Fruit fly (Drosophila melanogaster): ENCODE results near the gene Cyp304a1.
A peak's percentile ranks its signal among the peaks of the same experiment; 100 is the strongest.

The Cyp304a1 gene

DNA sequence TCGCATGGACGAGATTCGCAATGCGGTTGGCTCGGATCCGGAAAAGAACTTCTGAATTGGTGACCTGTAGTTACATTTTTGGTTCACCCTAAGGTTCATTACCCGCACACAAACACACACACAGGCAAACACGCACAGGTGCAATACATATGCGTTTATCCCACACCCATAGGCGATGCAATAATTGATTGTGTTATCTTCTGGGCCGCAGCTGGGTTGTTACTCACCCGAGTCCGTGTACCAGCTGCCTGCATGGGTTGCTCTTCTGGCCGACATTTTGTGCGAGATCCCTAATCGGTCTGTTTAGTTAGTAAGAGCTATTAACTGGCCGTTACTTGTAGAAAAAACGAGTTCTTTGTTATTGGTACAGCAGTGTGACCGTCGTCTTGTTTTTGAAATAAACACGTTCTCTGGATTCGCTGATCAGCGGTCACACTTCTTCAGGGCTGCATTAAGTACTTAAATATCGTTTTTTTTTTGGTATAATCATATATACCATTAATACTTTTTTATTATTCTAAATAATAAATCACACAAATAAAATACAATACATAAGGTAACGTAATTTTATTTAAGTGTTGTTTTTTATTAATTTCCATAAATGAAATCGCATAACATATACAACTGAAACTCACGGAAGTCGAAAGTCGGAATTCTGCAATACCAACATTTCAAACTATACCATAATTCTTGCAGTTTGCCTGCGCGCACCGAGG, 47.5 kb downstream of the Cyp304a1 start, which contains the start of gene CG8031 (continued):
- TF ChIP-seq Myb (GFP tag; optimal IDR thresholded peaks at IDR 0.05) (peak; percentile 35), CG30020 (tag; optimal IDR thresholded peaks at IDR 0.05) (peak; percentile 27), CG32772 (GFP tag; IDR thresholded peaks at IDR 0.05) (no peak), CG8281 (tag; optimal IDR thresholded peaks at IDR 0.05) (no peak), CG10959 (GFP tag; IDR thresholded peaks at IDR 0.05) (no peak), CG14710 (tag; optimal IDR thresholded peaks at IDR 0.05) (peak; percentile 83), CTCF (GFP tag; optimal IDR thresholded peaks at IDR 0.05) (no peak), bbx (GFP tag; IDR thresholded peaks at IDR 0.05; ENCODE audit: partially characterized antibody) (peak; percentile 32; the same call in 1 of the 2 replicates), gfzf (GFP tag; optimal IDR thresholded peaks at IDR 0.05) (peak; percentile 82), Dll (GFP tag; IDR thresholded peaks at IDR 0.05; ENCODE audit: partially characterized antibody) (0 out of 4 replicates have a peak, but pooled peaks have one; percentile 17), slbo (GFP tag; IDR thresholded peaks at IDR 0.05) (no peak), da (GFP tag; optimal IDR thresholded peaks at IDR 0.05) (no peak), HLH4C (GFP tag; IDR thresholded peaks at IDR 0.05; ENCODE audit: partially characterized antibody) (no peak), E2f1 (GFP tag; IDR thresholded peaks at IDR 0.05) (no peak), CG8089 (GFP tag; optimal IDR thresholded peaks at IDR 0.05) (no peak), sim (GFP tag; IDR thresholded peaks at IDR 0.05) (no peak), CG7928 (GFP tag; optimal IDR thresholded peaks at IDR 0.05) (peak; percentile 90), dan (GFP tag; IDR thresholded peaks at IDR 0.05) (no peak), CG4617 (GFP tag; optimal IDR thresholded peaks at IDR 0.05; ENCODE audit: borderline replicate concordance) (peak; percentile 58), chif (GFP tag; optimal IDR thresholded peaks at IDR 0.05) (no peak), ftz-f1 (GFP tag; optimal IDR thresholded peaks at IDR 0.05) (no peak), CG31388 (GFP tag; optimal IDR thresholded peaks at IDR 0.05) (no peak), CG12391 (tag; optimal IDR thresholded peaks at IDR 0.05) (peak; percentile 41), Kr (GFP tag; optimal IDR thresholded peaks at IDR 0.05) (no peak), CG3407 (GFP tag; optimal IDR thresholded peaks at IDR 0.05) (no peak), CG12659 (GFP tag; optimal IDR thresholded peaks at IDR 0.05) (peak; percentile 78), Sox102F (GFP tag; optimal IDR thresholded peaks at IDR 0.05) (no peak), eyg (GFP tag; optimal IDR thresholded peaks at IDR 0.05) (no peak), run (tag; optimal IDR thresholded peaks at IDR 0.05) (no peak), slou (GFP tag; optimal IDR thresholded peaks at IDR 0.05) (no peak), crp (GFP tag; optimal IDR thresholded peaks at IDR 0.05) (peak in 1 of 2 experiments; percentile 6), CG12104 (GFP tag; optimal IDR thresholded peaks at IDR 0.05) (peak; percentile 14), fu2 (GFP tag; optimal IDR thresholded peaks at IDR 0.05) (no peak), Abd-B (GFP tag; optimal IDR thresholded peaks at IDR 0.05) (no peak), amos (GFP tag; IDR thresholded peaks at IDR 0.05; ENCODE audit: partially characterized antibody) (no peak; the same call in 1 of the 2 replicates), CG14014 (GFP tag; IDR thresholded peaks at IDR 0.05) (no peak), CG34422 (GFP tag; IDR thresholded peaks at IDR 0.05) (peak; percentile 66; the same call in 2 of the 3 replicates), CG11093 (GFP tag; IDR thresholded peaks at IDR 0.05) (no peak), lmd (GFP tag; IDR thresholded peaks at IDR 0.05) (no peak), chinmo (GFP tag; IDR thresholded peaks at IDR 0.05; ENCODE audit: partially characterized antibody) (peak; percentile 91; the same call in 3 of the 4 replicates), CG7271 (tag; optimal IDR thresholded peaks at IDR 0.05) (no peak), Max (GFP tag; optimal IDR thresholded peaks at IDR 0.05) (no peak), dati (GFP tag; IDR thresholded peaks at IDR 0.05) (no peak), Hmr (GFP tag; optimal IDR thresholded peaks at IDR 0.05) (no peak), Ada2b (GFP tag; IDR thresholded peaks at IDR 0.05) (no peak), CG13424 (tag; optimal IDR thresholded peaks at IDR 0.05) (no peak), CG17829 (tag; optimal IDR thresholded peaks at IDR 0.05) (peak; percentile 7), CG2712 (tag; optimal IDR thresholded peaks at IDR 0.05) (peak; percentile 17), CG15269 (tag; optimal IDR thresholded peaks at IDR 0.05) (no peak), Drgx (GFP tag; IDR thresholded peaks at IDR 0.05) (no peak)
